Worm (Caenorhabditis elegans): ENCODE data around the gene cyb-3.

The cyb-3 gene

DNA sequence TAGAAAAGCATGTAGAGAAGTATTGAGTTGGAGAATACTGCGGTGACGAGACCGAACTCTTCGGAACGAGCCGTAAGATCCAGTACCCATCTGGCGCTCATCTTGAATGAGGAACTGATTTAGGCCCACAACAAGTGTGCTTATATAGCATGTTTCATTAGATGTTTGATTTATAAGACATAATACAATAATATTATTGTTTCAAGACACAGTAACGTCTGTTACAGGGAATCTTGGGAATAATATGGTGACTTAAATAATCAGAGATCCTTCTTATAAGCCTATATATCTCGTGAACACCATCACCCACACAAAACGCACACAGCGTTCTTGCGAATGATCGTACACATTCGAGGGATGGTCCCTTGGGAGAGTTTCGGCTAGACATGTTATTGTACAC, 11.8 kb upstream of the cyb-3 start, which contains the start of gene str-88:
TSS of gene str-88 (minus strand) at position 101 of the 400 bp plus-strand sequence.
- no peak for TF ChIP-seq nhr-71 (tag; optimal IDR thresholded peaks at IDR 0.05)
- no peak for TF ChIP-seq tlp-1 (tag; optimal IDR thresholded peaks at IDR 0.05)
- no peak for TF ChIP-seq ces-1 (GFP tag; optimal IDR thresholded peaks at IDR 0.05)
- TF ChIP-seq lin-13 (GFP tag; optimal IDR thresholded peaks at IDR 0.05): no peak
- TF ChIP-seq elt-2 (tag; optimal IDR thresholded peaks at IDR 0.05): no peak
- TF ChIP-seq unc-30 (tag; optimal IDR thresholded peaks at IDR 0.05): no peak
- no peak for TF ChIP-seq hpl-2 (GFP tag; optimal IDR thresholded peaks at IDR 0.05)
- no peak for TF ChIP-seq elt-3 (tag; optimal IDR thresholded peaks at IDR 0.05)
- TF ChIP-seq Y116A8C.19 (tag; optimal IDR thresholded peaks at IDR 0.05; ENCODE audit: borderline replicate concordance): no peak
- TF ChIP-seq isw-1 (GFP tag; IDR thresholded peaks at IDR 0.05): no peak
- TF ChIP-seq C04F5.9 (tag; optimal IDR thresholded peaks at IDR 0.05): no peak
- no peak for TF ChIP-seq mdl-1 (tag; optimal IDR thresholded peaks at IDR 0.05)
- no peak for TF ChIP-seq pag-3 (tag; optimal IDR thresholded peaks at IDR 0.05; ENCODE audit: borderline replicate concordance, insufficient read depth)
- no peak for TF ChIP-seq lin-14 (GFP tag; optimal IDR thresholded peaks at IDR 0.05)
- TF ChIP-seq skn-1 (tag; optimal IDR thresholded peaks at IDR 0.05): no peak
- no peak for TF ChIP-seq lin-15B (tag; optimal IDR thresholded peaks at IDR 0.05)
- TF ChIP-seq dsc-1 (tag; optimal IDR thresholded peaks at IDR 0.05): no peak
- no peak for TF ChIP-seq egl-13 (tag; optimal IDR thresholded peaks at IDR 0.05)
- no peak for TF ChIP-seq nhr-84 (tag; optimal IDR thresholded peaks at IDR 0.05)
- TF ChIP-seq nhr-237 (tag; optimal IDR thresholded peaks at IDR 0.05): no peak

DNA sequence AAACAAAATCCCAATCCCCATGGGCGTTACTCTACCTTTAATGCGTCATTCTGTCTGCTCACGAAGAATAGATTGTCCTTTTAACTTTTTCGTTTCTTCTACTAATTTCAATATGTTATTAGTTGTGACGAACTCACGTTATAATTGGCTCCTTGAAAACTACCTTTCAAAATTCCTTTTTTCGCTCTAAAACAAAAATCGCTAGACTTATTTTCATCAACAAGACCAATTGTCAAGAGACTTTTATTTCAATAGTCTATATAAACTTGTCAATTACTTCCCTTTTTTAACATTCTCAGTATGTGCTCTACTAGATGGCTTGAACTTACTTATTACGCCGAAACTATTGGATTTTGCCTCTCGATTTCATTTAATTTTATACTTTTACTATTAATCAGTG, 10.8 kb upstream of the cyb-3 start, which contains the start of gene str-102:
TSS of gene str-102 (plus strand) at position 301 of the 400 bp plus-strand sequence.
- peak; percentile 72 for TF ChIP-seq ceh-8 (GFP tag; optimal IDR thresholded peaks at IDR 0.05)
- TF ChIP-seq unc-86 (tag; optimal IDR thresholded peaks at IDR 0.05): no peak

DNA sequence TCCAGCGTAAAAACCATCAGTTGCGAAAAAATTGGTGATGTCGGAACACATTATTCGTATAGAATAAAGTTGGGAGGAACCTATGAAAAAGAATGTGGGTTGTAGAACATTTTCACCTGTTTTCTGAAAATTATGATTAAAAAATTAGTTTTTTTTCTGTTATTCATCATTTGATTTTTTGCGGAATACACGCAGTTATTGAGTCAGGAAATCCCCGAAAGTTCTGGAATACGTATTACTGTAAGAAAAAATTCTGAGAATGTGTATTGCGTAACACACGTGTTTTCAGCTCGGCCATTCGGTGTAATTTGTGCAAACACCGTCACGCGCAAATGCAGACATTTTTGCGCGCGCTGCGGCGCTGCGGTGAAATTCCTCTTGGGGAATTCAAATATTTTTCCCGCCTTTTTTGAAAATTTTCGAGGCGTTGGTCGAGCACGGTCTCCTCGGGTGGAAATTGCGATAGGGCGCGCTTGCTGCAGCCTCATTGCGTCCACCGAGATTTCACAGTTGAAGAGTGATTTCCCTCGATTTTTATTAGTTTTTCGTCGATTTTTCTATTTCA, 6.6 kb upstream of the cyb-3 start, which contains the start of gene srh-170:
TSS of gene srh-170 (minus strand) at position 51 of the 565 bp plus-strand sequence.
- TF ChIP-seq fkh-8 (tag; optimal IDR thresholded peaks at IDR 0.05) (no peak), nhr-47 (tag; optimal IDR thresholded peaks at IDR 0.05) (peak; percentile 8), dpl-1 (GFP tag; optimal IDR thresholded peaks at IDR 0.05) (peak in 2 of 3 experiments; percentile 16 to 52), unc-30 (tag; optimal IDR thresholded peaks at IDR 0.05) (no peak), isw-1 (GFP tag; IDR thresholded peaks at IDR 0.05) (0 out of 2 replicates have a peak, but pooled peaks have one; percentile 16), fkh-4 (tag; optimal IDR thresholded peaks at IDR 0.05; ENCODE audit: borderline replicate concordance) (no peak), tbx-2 (tag; optimal IDR thresholded peaks at IDR 0.05) (no peak), fkh-10 (GFP tag; optimal IDR thresholded peaks at IDR 0.05) (no peak), alr-1 (tag; optimal IDR thresholded peaks at IDR 0.05; ENCODE audit: borderline replicate concordance) (no peak), ama-1 (optimal IDR thresholded peaks at IDR 0.05) (no peak), F16B12.6 (tag; optimal IDR thresholded peaks at IDR 0.05) (peak; percentile 49), mab-9 (GFP tag; IDR thresholded peaks at IDR 0.05) (no peak), efl-1 (optimal IDR thresholded peaks at IDR 0.05) (peak; percentile 35 to 73), efl-1 (GFP tag; optimal IDR thresholded peaks at IDR 0.05 in 1 of 2) (peak; percentile 46 to 72), snu-23 (GFP tag; optimal IDR thresholded peaks at IDR 0.05) (peak; percentile 23), nhr-71 (tag; optimal IDR thresholded peaks at IDR 0.05) (peak; percentile 11), sup-37 (GFP tag; optimal IDR thresholded peaks at IDR 0.05) (no peak), dsc-1 (tag; optimal IDR thresholded peaks at IDR 0.05) (no peak), pag-3 (tag; optimal IDR thresholded peaks at IDR 0.05; ENCODE audit: borderline replicate concordance, insufficient read depth) (no peak), nhr-90 (tag; optimal IDR thresholded peaks at IDR 0.05; ENCODE audit: poor library complexity) (no peak), grh-1 (GFP tag; IDR thresholded peaks at IDR 0.05) (peak; percentile 57), irx-1 (tag; optimal IDR thresholded peaks at IDR 0.05) (no peak), blmp-1 (tag; optimal IDR thresholded peaks at IDR 0.05) (no peak)
